Worm (Caenorhabditis elegans): ENCODE data around the gene Y4C6A.4.

Y4C6A.4 gene

DNA sequence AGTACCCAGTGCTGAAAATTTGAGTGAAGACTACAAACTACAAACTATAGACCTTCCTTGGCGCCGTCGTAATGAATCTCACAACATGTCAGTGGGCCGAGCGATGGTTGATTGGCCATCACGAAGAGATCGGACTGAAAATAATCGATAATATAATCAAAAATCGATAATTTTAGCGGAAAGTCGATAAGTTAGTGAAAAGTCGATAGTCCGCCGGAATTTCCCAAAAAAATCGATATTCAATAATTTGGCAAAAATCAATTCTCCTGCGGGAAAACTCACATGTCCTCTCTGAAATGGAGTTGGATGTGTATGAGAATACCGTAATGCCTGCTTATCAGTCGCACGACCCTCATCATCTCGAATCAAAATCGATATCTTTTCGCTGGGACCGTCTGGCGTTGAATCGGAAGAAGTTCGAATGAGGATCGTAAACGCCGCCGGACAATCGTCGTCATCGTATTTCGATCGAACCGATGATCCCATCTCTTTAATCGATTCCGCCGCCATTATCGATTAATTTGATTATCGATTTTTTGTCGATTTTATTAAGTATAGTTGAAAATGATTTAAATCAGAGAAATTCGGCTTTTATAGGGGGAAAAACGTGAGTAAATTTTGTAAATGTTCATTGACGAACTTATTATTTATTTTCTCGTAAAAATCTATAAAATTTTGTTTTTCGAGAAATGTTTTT lies 41.0 kb upstream of the Y4C6A.4 start, which contains the start of gene ZK616.8:
ZK616.8 (minus strand) TSS at position 553 of the 697 bp plus-strand sequence.
- TF ChIP-seq odd-2 (tag; optimal IDR thresholded peaks at IDR 0.05): no peak

DNA sequence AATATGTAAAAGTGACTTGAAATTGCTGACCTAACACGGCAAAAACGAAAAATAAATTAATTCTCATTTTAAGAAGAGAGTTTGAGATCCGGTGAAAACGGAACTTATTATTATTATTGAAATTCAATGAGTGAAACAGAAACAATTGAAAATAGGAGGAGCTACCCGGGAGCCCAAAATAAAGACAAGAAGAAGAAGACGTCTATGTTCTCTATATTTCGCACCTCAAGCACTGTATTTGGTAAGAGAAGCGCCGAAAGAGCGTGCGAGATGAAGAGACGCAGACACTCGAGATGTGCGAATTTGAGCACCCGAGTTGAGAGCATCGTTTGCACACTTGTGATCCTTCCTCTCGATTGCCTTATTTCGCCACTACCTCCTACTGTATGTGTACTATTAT lies 37.1 kb upstream of the Y4C6A.4 start, which contains the start of gene spp-7:
spp-7 (minus strand) TSS at position 101 of the 400 bp plus-strand sequence.
- TF ChIP-seq unc-86 (tag; optimal IDR thresholded peaks at IDR 0.05) (no peak), T23F11.4 (GFP tag; optimal IDR thresholded peaks at IDR 0.05) (no peak), K02D7.2 (tag; optimal IDR thresholded peaks at IDR 0.05) (no peak), C38D4.7 (GFP tag; optimal IDR thresholded peaks at IDR 0.05) (no peak), pha-4 (tag; optimal IDR thresholded peaks at IDR 0.05) (no peak), unc-3 (GFP tag; conservative IDR thresholded peaks at IDR 0.05) (no peak), unc-3 (tag; optimal IDR thresholded peaks at IDR 0.05) (no peak), pros-1 (tag; optimal IDR thresholded peaks at IDR 0.05) (no peak), fax-1 (tag; optimal IDR thresholded peaks at IDR 0.05) (no peak), sox-2 (GFP tag; IDR thresholded peaks at IDR 0.05) (no peak), K09A11.1 (tag; optimal IDR thresholded peaks at IDR 0.05; ENCODE audit: insufficient read depth) (no peak), fkh-10 (GFP tag; optimal IDR thresholded peaks at IDR 0.05) (no peak), ahr-1 (tag; optimal IDR thresholded peaks at IDR 0.05) (no peak), elt-4 (tag; optimal IDR thresholded peaks at IDR 0.05) (no peak), ttx-3 (tag; optimal IDR thresholded peaks at IDR 0.05) (no peak), unc-42 (tag; optimal IDR thresholded peaks at IDR 0.05) (no peak), lin-11 (tag; optimal IDR thresholded peaks at IDR 0.05) (no peak), syd-9 (tag; optimal IDR thresholded peaks at IDR 0.05) (no peak), pag-3 (tag; optimal IDR thresholded peaks at IDR 0.05; ENCODE audit: borderline replicate concordance) (no peak)

DNA sequence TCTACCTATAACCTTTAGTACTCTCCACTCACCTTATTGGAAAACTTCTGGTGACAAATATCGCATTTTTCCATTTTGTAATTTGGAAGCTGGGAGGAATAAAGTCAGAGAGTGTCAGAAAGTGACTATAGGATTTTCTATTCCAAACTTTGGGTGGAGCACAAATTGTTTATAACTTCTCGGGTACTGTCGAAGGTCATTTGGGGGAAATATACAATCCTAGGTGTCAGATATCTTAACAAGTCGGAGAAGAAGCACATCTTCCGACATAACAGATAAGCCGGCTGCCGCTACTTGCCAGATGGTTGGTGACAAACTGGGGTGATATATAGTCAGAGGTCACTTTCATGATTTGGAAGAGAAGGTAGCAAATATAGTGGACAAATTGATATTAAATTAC lies 33.6 kb upstream of the Y4C6A.4 start, which contains the start of gene ehn-3:
ehn-3 (minus strand) TSS at position 101 of the 400 bp plus-strand sequence.
- TF ChIP-seq F13H6.1 (tag; optimal IDR thresholded peaks at IDR 0.05): no peak
- TF ChIP-seq ahr-1 (tag; optimal IDR thresholded peaks at IDR 0.05): no peak
- no peak for TF ChIP-seq fkh-10 (GFP tag; optimal IDR thresholded peaks at IDR 0.05)
- no peak for TF ChIP-seq ceh-30 (tag; optimal IDR thresholded peaks at IDR 0.05)
- TF ChIP-seq T23F11.4 (GFP tag; optimal IDR thresholded peaks at IDR 0.05): no peak
- no peak for TF ChIP-seq zip-5 (tag; optimal IDR thresholded peaks at IDR 0.05)
- TF ChIP-seq fax-1 (tag; optimal IDR thresholded peaks at IDR 0.05): no peak
- no peak for TF ChIP-seq tbx-7 (tag; optimal IDR thresholded peaks at IDR 0.05)
- no peak for TF ChIP-seq ztf-16 (tag; optimal IDR thresholded peaks at IDR 0.05)
- TF ChIP-seq ttx-3 (tag; optimal IDR thresholded peaks at IDR 0.05): no peak
- TF ChIP-seq pqm-1 (tag; optimal IDR thresholded peaks at IDR 0.05): no peak
- TF ChIP-seq pha-2 (tag; optimal IDR thresholded peaks at IDR 0.05): no peak
- TF ChIP-seq sdc-2 (tag; optimal IDR thresholded peaks at IDR 0.05): no peak
- no peak for TF ChIP-seq ceh-31 (tag; optimal IDR thresholded peaks at IDR 0.05)
- no peak for TF ChIP-seq tbx-2 (tag; optimal IDR thresholded peaks at IDR 0.05)
- TF ChIP-seq pat-9 (tag; optimal IDR thresholded peaks at IDR 0.05): no peak
- no peak for TF ChIP-seq sox-4 (tag; optimal IDR thresholded peaks at IDR 0.05)
- no peak for TF ChIP-seq pha-4 (tag; optimal IDR thresholded peaks at IDR 0.05)

DNA sequence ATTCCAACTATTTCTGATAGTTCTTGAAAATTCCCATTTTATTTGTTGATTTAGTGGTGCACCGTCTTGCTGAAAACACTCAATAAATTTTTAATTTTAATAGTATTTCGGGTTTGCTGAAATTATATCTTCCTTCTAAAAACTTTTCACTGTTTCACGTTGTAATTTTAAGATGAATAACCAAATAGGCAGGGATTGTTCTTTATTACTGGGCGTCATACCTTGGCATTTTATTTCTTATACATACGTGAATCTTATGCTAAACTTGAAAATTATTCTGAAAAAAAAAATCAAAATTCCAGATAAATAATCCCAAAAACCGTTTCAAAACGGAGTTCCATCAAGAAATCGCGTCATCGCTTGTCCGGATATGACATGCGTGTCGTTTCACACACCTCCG lies 14.1 kb upstream of the Y4C6A.4 start, which contains the start of gene mgl-3:
mgl-3 (plus strand) TSS at position 301 of the 400 bp plus-strand sequence.
- TF ChIP-seq pha-4 (tag; optimal IDR thresholded peaks at IDR 0.05) (no peak), unc-42 (tag; optimal IDR thresholded peaks at IDR 0.05) (no peak), pat-9 (tag; optimal IDR thresholded peaks at IDR 0.05) (no peak), ceh-19 (GFP tag; optimal IDR thresholded peaks at IDR 0.05) (no peak), sox-4 (tag; optimal IDR thresholded peaks at IDR 0.05) (no peak), fkh-10 (GFP tag; optimal IDR thresholded peaks at IDR 0.05) (no peak), ceh-45 (GFP tag; IDR thresholded peaks at IDR 0.05) (no peak), npax-4 (tag; optimal IDR thresholded peaks at IDR 0.05) (no peak), ets-4 (tag; optimal IDR thresholded peaks at IDR 0.05) (no peak)

Measured in whole organism, late embryonic.